In the genomic region with DNA sequence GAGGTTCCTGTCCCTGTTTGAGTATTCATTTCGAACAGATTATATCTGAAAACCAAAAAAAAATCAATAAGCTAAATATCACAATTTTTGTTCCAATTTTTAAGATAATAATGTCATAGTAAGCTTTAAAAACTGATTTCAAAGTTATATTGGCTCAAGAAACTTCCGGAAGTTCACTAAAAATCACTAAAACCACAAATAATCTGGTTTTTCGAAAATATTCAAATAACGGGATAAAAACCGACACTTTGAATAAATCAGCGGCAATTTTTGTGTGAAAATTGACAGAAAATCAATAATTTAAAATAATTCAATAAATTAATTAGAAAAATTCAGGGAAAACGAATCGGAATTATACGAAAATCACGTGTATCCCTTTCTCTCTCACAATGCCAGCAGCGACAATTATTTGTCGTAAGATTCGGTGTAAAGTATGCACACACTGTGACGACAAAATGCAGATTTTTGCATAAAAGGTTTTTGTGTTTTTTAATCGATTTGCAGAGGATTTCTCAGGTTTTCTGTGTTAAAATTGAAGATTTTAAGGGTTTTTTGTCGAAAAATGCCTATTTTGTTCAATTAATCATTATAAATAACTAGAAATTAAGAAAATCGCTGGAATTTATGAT, we compare ENCODE assay signal across 1 worm cellular context.
A peak's percentile ranks its signal among the peaks of the same experiment; 100 is the strongest.
TF ChIP-seq lines count a peak whose summit lies in the region.

Gene sut-2, minus strand, starts transcription at position 51 of the 629 bp plus-strand sequence.

TF ChIP-seq in whole organism, L1 larva, 84 proteins besides CTCF, POLR2A, EP300 and RAD21 (continued from another document):
- no peak for TF ChIP-seq irx-1 (tag; optimal IDR thresholded peaks at IDR 0.05; lab: Kevin White, UChicago)
- TF ChIP-seq ets-5 (GFP tag; IDR thresholded peaks at IDR 0.05; lab: Robert Waterston, UW): no peak
- TF ChIP-seq blmp-1 (tag; optimal IDR thresholded peaks at IDR 0.05; lab: Kevin White, UChicago): peak; percentile 83
- TF ChIP-seq unc-30 (tag; optimal IDR thresholded peaks at IDR 0.05; lab: Kevin White, UChicago): no peak
- TF ChIP-seq efl-3 (GFP tag; optimal IDR thresholded peaks at IDR 0.05; lab: Kevin White, UChicago): no peak
- TF ChIP-seq nhr-84 (tag; optimal IDR thresholded peaks at IDR 0.05; lab: Kevin White, UChicago): no peak
- TF ChIP-seq nhr-11 (tag; optimal IDR thresholded peaks at IDR 0.05; lab: Kevin White, UChicago): no peak
- TF ChIP-seq pqm-1 (tag; optimal IDR thresholded peaks at IDR 0.05; lab: Kevin White, UChicago): no peak
- no peak for TF ChIP-seq elt-2 (tag; optimal IDR thresholded peaks at IDR 0.05; lab: Kevin White, UChicago)
- TF ChIP-seq sox-4 (tag; optimal IDR thresholded peaks at IDR 0.05; lab: Kevin White, UChicago): no peak
- TF ChIP-seq lin-35 (GFP tag; optimal IDR thresholded peaks at IDR 0.05; lab: Kevin White, UChicago): peak; percentile 39 to 62
- peak; percentile 42 to 57 (median 54) for TF ChIP-seq dpl-1 (GFP tag; optimal IDR thresholded peaks at IDR 0.05; lab: Kevin White, UChicago)
- no peak for TF ChIP-seq fkh-10 (GFP tag; optimal IDR thresholded peaks at IDR 0.05; lab: Kevin White, UChicago)
- no peak for TF ChIP-seq hpl-2 (GFP tag; optimal IDR thresholded peaks at IDR 0.05; lab: Kevin White, UChicago)
- TF ChIP-seq mab-9 (GFP tag; IDR thresholded peaks at IDR 0.05; lab: Robert Waterston, UW): no peak
- TF ChIP-seq nhr-76 (tag; optimal IDR thresholded peaks at IDR 0.05; lab: Kevin White, UChicago): no peak
- TF ChIP-seq zip-4 (GFP tag; optimal IDR thresholded peaks at IDR 0.05; lab: Kevin White, UChicago): no peak
- no peak for TF ChIP-seq lin-14 (GFP tag; optimal IDR thresholded peaks at IDR 0.05; lab: Kevin White, UChicago)
- TF ChIP-seq lin-13 (GFP tag; optimal IDR thresholded peaks at IDR 0.05; lab: Kevin White, UChicago): no peak
- TF ChIP-seq unc-130 (tag; optimal IDR thresholded peaks at IDR 0.05; lab: Kevin White, UChicago): no peak
- no peak for TF ChIP-seq pax-3 (tag; optimal IDR thresholded peaks at IDR 0.05; lab: Kevin White, UChicago)
- peak in 1 of 3 experiments; percentile 8 for TF ChIP-seq ceh-82 (tag; optimal IDR thresholded peaks at IDR 0.05; lab: Kevin White, UChicago)
- TF ChIP-seq snu-23 (GFP tag; optimal IDR thresholded peaks at IDR 0.05; lab: Kevin White, UChicago): peak; percentile 67
- no peak for TF ChIP-seq ces-1 (GFP tag; optimal IDR thresholded peaks at IDR 0.05; lab: Kevin White, UChicago)
- no peak for TF ChIP-seq C34B4.2 (tag; optimal IDR thresholded peaks at IDR 0.05; lab: Kevin White, UChicago)
- peak; percentile 20 for TF ChIP-seq nhr-20 (tag; optimal IDR thresholded peaks at IDR 0.05; lab: Kevin White, UChicago)
- no peak for TF ChIP-seq C04F5.9 (tag; optimal IDR thresholded peaks at IDR 0.05; lab: Kevin White, UChicago)
- no peak for TF ChIP-seq fkh-8 (tag; optimal IDR thresholded peaks at IDR 0.05; lab: Kevin White, UChicago)
- TF ChIP-seq sup-37 (GFP tag; optimal IDR thresholded peaks at IDR 0.05; lab: Kevin White, UChicago): no peak
